Fruit fly (Drosophila melanogaster): ENCODE results near the gene Spag1.
A peak's percentile ranks its signal among the peaks of the same experiment; 100 is the strongest.

Spag1 gene

DNA sequence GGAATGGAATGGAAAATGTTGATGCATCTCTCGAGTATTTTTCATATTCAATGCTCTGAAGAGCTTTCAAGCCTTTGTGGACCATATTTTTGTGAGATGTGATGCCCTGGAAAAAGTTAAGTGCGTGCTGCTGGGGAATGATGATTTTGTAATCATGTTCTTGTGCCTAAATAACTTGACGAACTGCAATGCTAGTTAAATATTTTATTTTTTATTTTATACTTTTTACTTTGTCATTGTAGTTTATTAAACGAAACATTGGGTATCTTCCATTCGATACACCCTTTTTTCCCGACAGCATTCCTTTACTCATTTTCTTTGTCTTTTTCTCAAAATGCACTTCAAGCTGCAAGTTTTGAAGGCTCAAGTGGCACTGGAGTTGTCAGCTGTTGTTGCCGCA lies 47.6 kb upstream of the Spag1 start (continued):
- TF ChIP-seq ara (GFP tag; IDR thresholded peaks at IDR 0.05) (peak; percentile 59; the same call in 1 of the 2 replicates), CG1529 (GFP tag; optimal IDR thresholded peaks at IDR 0.05) (peak; percentile 13), Lim3 (GFP tag; IDR thresholded peaks at IDR 0.05) (no peak), chn (GFP tag; optimal IDR thresholded peaks at IDR 0.05) (peak; percentile 1), ase (GFP tag; IDR thresholded peaks at IDR 0.05) (peak; percentile 76), CG8388 (GFP tag; optimal IDR thresholded peaks at IDR 0.05) (peak; percentile 51), sisA (GFP tag; IDR thresholded peaks at IDR 0.05) (peak; percentile 67), ssp (GFP tag; IDR thresholded peaks at IDR 0.05) (peak; percentile 22; the same call in 1 of the 2 replicates), CG3281 (GFP tag; optimal IDR thresholded peaks at IDR 0.05) (no peak), HLH4C (GFP tag; IDR thresholded peaks at IDR 0.05; ENCODE audit: partially characterized antibody) (no peak), peb (GFP tag; IDR thresholded peaks at IDR 0.05) (no peak), Sry-δ (GFP tag; optimal IDR thresholded peaks at IDR 0.05) (no peak), CG10565 (GFP tag; optimal IDR thresholded peaks at IDR 0.05) (no peak), sr (GFP tag; IDR thresholded peaks at IDR 0.05) (no peak), danr (GFP tag; IDR thresholded peaks at IDR 0.05) (no peak), ERR (GFP tag; optimal IDR thresholded peaks at IDR 0.05) (no peak), repo (GFP tag; optimal IDR thresholded peaks at IDR 0.05) (no peak), CG2199 (GFP tag; IDR thresholded peaks at IDR 0.05) (no peak), CG7372 (GFP tag; IDR thresholded peaks at IDR 0.05) (no peak), CG15696 (tag; optimal IDR thresholded peaks at IDR 0.05) (no peak), mam (GFP tag; optimal IDR thresholded peaks at IDR 0.05) (no peak), CG18476 (GFP tag; optimal IDR thresholded peaks at IDR 0.05) (no peak), CG8089 (GFP tag; optimal IDR thresholded peaks at IDR 0.05) (no peak), z (GFP tag; IDR thresholded peaks at IDR 0.05) (no peak), GATAe (GFP tag; conservative IDR thresholded peaks at IDR 0.05) (no peak), CG9437 (GFP tag; optimal IDR thresholded peaks at IDR 0.05) (peak; percentile 5), tx (GFP tag; optimal IDR thresholded peaks at IDR 0.05) (no peak), CG43689 (GFP tag; IDR thresholded peaks at IDR 0.05) (no peak), CG2678 (tag; optimal IDR thresholded peaks at IDR 0.05) (peak; percentile 52), Deaf1 (tag; optimal IDR thresholded peaks at IDR 0.05) (no peak), Dad (GFP tag; optimal IDR thresholded peaks at IDR 0.05) (no peak), Asciz (GFP tag; optimal IDR thresholded peaks at IDR 0.05) (peak; percentile 43), pan (optimal IDR thresholded peaks at IDR 0.05) (no peak), pan (GFP tag; optimal IDR thresholded peaks at IDR 0.05 in 1 of 2, IDR thresholded peaks at IDR 0.05 in 1 of 2) (peak in 1 of 2 experiments; percentile 65), CG11247 (GFP tag; IDR thresholded peaks at IDR 0.05) (0 out of 2 replicates have a peak, but pooled peaks have one; percentile 13), odd (GFP tag; optimal IDR thresholded peaks at IDR 0.05) (no peak), Jarid2 (GFP tag; optimal IDR thresholded peaks at IDR 0.05) (no peak), Optix (GFP tag; IDR thresholded peaks at IDR 0.05) (no peak), CG17829 (tag; optimal IDR thresholded peaks at IDR 0.05) (peak; percentile 30), CG12104 (GFP tag; optimal IDR thresholded peaks at IDR 0.05) (no peak), Pdp1 (GFP tag; optimal IDR thresholded peaks at IDR 0.05) (no peak), CG5953 (GFP tag; IDR thresholded peaks at IDR 0.05) (no peak), vnd (GFP tag; IDR thresholded peaks at IDR 0.05; ENCODE audit: partially characterized antibody) (no peak), Atf-2 (GFP tag; optimal IDR thresholded peaks at IDR 0.05) (no peak), Xbp1 (GFP tag; optimal IDR thresholded peaks at IDR 0.05) (peak; percentile 59), Antp (GFP tag; optimal IDR thresholded peaks at IDR 0.05) (no peak), cas (GFP tag; IDR thresholded peaks at IDR 0.05) (no peak), NC2β (GFP tag; optimal IDR thresholded peaks at IDR 0.05) (no peak), Hand (GFP tag; optimal IDR thresholded peaks at IDR 0.05) (no peak), luna (GFP tag; optimal IDR thresholded peaks at IDR 0.05) (no peak), pfk (GFP tag; optimal IDR thresholded peaks at IDR 0.05) (no peak), fd64A (GFP tag; optimal IDR thresholded peaks at IDR 0.05) (no peak), CG6813 (GFP tag; optimal IDR thresholded peaks at IDR 0.05) (no peak)
